Worm (Caenorhabditis elegans): ENCODE results near the gene thn-4.

Gene thn-4

DNA sequence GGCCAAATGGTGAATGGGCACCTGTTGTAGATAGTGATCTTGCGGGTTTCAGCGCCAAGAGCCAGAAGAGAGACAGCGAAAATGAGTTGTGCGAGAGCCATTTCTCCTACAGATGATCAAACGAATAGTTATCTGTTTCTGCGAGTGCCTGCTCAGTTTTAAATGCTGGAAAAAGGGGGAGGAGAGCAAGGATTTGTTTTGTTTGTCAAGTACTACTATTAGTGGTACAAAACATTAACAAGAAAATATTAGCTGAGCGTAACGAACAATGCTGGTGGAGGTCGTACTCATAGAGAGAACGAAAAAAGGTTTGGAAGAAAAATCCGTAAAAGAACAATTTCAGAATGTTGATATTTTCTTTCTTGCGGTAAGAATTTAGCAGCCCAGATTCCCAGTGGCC, at the start of gene thn-4:
Gene thn-4, minus strand, starts transcription at position 101 of the 400 bp plus-strand sequence.
- TF ChIP-seq flt-1 (GFP tag; IDR thresholded peaks at IDR 0.05) (no peak), ztf-23 (GFP tag; IDR thresholded peaks at IDR 0.05) (no peak), tab-1 (GFP tag; IDR thresholded peaks at IDR 0.05) (no peak)

DNA sequence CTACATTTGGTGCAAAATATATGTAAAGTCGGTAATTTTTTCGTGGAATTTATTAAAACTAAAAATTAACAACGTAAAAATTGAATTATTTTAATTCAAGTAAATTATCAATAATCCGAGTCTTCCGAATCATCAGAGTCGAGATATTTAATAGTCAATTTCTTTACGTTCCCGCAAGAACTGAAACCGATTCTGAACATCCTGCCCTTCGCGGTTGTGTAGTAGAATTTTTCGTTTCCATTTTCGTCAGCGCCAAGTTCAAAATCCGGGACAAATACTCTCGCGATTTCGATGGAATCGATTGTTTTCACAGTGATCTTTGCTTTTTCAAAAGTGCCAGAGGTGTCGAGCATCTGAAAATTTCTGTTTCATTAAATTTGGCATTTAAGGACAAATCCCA, 48.4 kb upstream of the thn-4 start:
- no peak for TF ChIP-seq tab-1 (GFP tag; IDR thresholded peaks at IDR 0.05)
- TF ChIP-seq flt-1 (GFP tag; IDR thresholded peaks at IDR 0.05) = no peak
- TF ChIP-seq ztf-23 (GFP tag; IDR thresholded peaks at IDR 0.05) = no peak
- no peak for TF ChIP-seq cog-1 (tag; optimal IDR thresholded peaks at IDR 0.05)
- TF ChIP-seq klf-2 (GFP tag; conservative IDR thresholded peaks at IDR 0.05) = no peak
- no peak for TF ChIP-seq ref-1 (GFP tag; conservative IDR thresholded peaks at IDR 0.05)
- TF ChIP-seq T22C8.4 (GFP tag; IDR thresholded peaks at IDR 0.05) = no peak

- TF ChIP-seq ref-1 (GFP tag; conservative IDR thresholded peaks at IDR 0.05) (no peak), tab-1 (GFP tag; IDR thresholded peaks at IDR 0.05) (no peak), ztf-23 (GFP tag; IDR thresholded peaks at IDR 0.05) (no peak), T22C8.4 (GFP tag; IDR thresholded peaks at IDR 0.05) (no peak), ztf-29 (GFP tag; IDR thresholded peaks at IDR 0.05) (no peak), klf-2 (GFP tag; conservative IDR thresholded peaks at IDR 0.05) (no peak), cog-1 (tag; optimal IDR thresholded peaks at IDR 0.05) (no peak), med-1 (GFP tag; optimal IDR thresholded peaks at IDR 0.05; ENCODE audit: insufficient read depth) (no peak), flt-1 (GFP tag; IDR thresholded peaks at IDR 0.05) (no peak)
Observed at ce11 chrV:16918378-16918777, 47.1 kb upstream of the thn-4 start, which contains the start of the genes fbxa-206 and Y102A5C.2. fbxa-206 (minus strand) TSS chrV:16918478. Y102A5C.2 (plus strand) TSS chrV:16918731.

DNA sequence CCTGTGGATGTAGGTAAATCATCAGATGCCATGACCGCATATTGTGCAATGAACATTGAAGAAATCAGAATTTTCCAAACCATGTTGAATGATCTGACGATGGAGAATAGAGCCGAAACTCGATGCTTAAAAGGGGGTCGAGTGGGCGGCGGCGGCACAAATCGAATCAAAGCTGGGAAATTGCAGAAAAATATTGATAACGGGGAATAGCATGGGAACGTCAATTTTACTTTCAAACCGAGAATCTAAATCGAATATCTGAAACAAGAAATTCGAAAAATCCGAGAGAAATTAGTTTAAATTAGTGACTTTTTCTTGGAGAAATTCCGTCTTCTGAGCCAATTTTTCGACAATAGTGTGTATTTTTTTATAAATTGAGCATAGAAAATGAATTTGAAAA, 44.8 kb upstream of the thn-4 start, which contains the start of gene F09C6.10:
Gene F09C6.10, minus strand, starts transcription at position 101 of the 400 bp plus-strand sequence.
- no peak for TF ChIP-seq ztf-23 (GFP tag; IDR thresholded peaks at IDR 0.05)
- TF ChIP-seq ztf-29 (GFP tag; IDR thresholded peaks at IDR 0.05) = no peak
- TF ChIP-seq med-1 (GFP tag; optimal IDR thresholded peaks at IDR 0.05; ENCODE audit: insufficient read depth) = no peak
- no peak for TF ChIP-seq klf-2 (GFP tag; conservative IDR thresholded peaks at IDR 0.05)
- TF ChIP-seq cog-1 (tag; optimal IDR thresholded peaks at IDR 0.05) = no peak
- no peak for TF ChIP-seq T22C8.4 (GFP tag; IDR thresholded peaks at IDR 0.05)
- TF ChIP-seq ref-1 (GFP tag; conservative IDR thresholded peaks at IDR 0.05) = no peak
- TF ChIP-seq flt-1 (GFP tag; IDR thresholded peaks at IDR 0.05) = no peak
- no peak for TF ChIP-seq tab-1 (GFP tag; IDR thresholded peaks at IDR 0.05)

DNA sequence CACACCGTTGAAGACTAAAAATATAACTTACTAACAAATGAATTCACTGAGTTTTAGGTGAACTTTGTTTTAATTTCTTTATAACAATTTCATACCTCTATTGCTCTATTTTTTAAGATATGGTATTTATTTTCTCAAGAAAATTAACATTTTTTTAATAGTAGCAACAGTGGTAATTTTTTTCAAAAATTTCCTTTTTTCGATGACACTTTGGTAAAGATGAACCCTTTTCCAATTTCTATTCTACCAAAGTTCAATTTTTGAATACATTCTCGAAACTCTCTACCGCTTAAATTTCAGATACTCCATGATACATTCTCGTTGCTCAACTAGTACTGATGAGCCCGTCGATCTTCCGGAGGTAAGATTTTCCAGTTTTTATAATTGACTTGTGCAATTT, 40.6 kb upstream of the thn-4 start, which contains the start of gene nhr-116:
Gene nhr-116, plus strand, starts transcription at position 301 of the 400 bp plus-strand sequence.
- TF ChIP-seq ref-1 (GFP tag; conservative IDR thresholded peaks at IDR 0.05) (no peak), flt-1 (GFP tag; IDR thresholded peaks at IDR 0.05) (no peak), med-1 (GFP tag; optimal IDR thresholded peaks at IDR 0.05; ENCODE audit: insufficient read depth) (no peak), cog-1 (tag; optimal IDR thresholded peaks at IDR 0.05) (no peak), ztf-23 (GFP tag; IDR thresholded peaks at IDR 0.05) (no peak), ztf-29 (GFP tag; IDR thresholded peaks at IDR 0.05) (no peak), tab-1 (GFP tag; IDR thresholded peaks at IDR 0.05) (no peak), T22C8.4 (GFP tag; IDR thresholded peaks at IDR 0.05) (no peak), klf-2 (GFP tag; conservative IDR thresholded peaks at IDR 0.05) (no peak)

ce11 chrV:16911294-16911693, 40.0 kb upstream of the thn-4 start:
- TF ChIP-seq med-1 (GFP tag; optimal IDR thresholded peaks at IDR 0.05; ENCODE audit: insufficient read depth) = no peak
- TF ChIP-seq cog-1 (tag; optimal IDR thresholded peaks at IDR 0.05) = no peak
- no peak for TF ChIP-seq T22C8.4 (GFP tag; IDR thresholded peaks at IDR 0.05)
- no peak for TF ChIP-seq klf-2 (GFP tag; conservative IDR thresholded peaks at IDR 0.05)
- TF ChIP-seq ztf-29 (GFP tag; IDR thresholded peaks at IDR 0.05) = no peak
- no peak for TF ChIP-seq ref-1 (GFP tag; conservative IDR thresholded peaks at IDR 0.05)
- no peak for TF ChIP-seq tab-1 (GFP tag; IDR thresholded peaks at IDR 0.05)
- TF ChIP-seq ztf-23 (GFP tag; IDR thresholded peaks at IDR 0.05) = no peak
- TF ChIP-seq flt-1 (GFP tag; IDR thresholded peaks at IDR 0.05) = no peak

DNA sequence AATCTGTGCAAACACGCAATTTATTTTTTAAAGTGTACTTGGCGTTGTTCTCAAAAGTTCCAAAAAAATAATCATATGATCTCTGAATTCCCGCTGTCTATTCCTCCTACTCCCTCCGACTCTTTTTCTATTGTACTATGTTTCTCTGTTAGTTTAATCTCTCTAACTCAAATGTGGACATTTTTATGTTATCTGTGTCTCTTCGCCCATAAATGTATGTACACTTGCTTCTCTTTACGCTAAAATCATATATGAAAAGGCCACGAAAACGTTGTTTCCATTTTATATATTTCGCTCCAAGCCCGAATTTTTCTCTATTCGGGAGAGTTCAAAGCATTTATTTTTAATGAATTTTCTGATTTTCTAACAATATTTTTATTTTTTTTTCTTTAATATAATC, 39.6 kb upstream of the thn-4 start:
- TF ChIP-seq cog-1 (tag; optimal IDR thresholded peaks at IDR 0.05) (no peak), med-1 (GFP tag; optimal IDR thresholded peaks at IDR 0.05; ENCODE audit: insufficient read depth) (no peak), ztf-29 (GFP tag; IDR thresholded peaks at IDR 0.05) (no peak), klf-2 (GFP tag; conservative IDR thresholded peaks at IDR 0.05) (no peak), ztf-23 (GFP tag; IDR thresholded peaks at IDR 0.05) (no peak), ref-1 (GFP tag; conservative IDR thresholded peaks at IDR 0.05) (no peak), tab-1 (GFP tag; IDR thresholded peaks at IDR 0.05) (no peak), T22C8.4 (GFP tag; IDR thresholded peaks at IDR 0.05) (no peak), flt-1 (GFP tag; IDR thresholded peaks at IDR 0.05) (no peak)

ce11 chrV:16909871-16910270, 38.6 kb upstream of the thn-4 start, which contains the start of gene F09C6.16:
F09C6.16 (minus strand) TSS chrV:16909971.
- TF ChIP-seq med-1 (GFP tag; optimal IDR thresholded peaks at IDR 0.05; ENCODE audit: insufficient read depth) = no peak
- TF ChIP-seq ref-1 (GFP tag; conservative IDR thresholded peaks at IDR 0.05) = no peak
- no peak for TF ChIP-seq tab-1 (GFP tag; IDR thresholded peaks at IDR 0.05)
- TF ChIP-seq cog-1 (tag; optimal IDR thresholded peaks at IDR 0.05) = no peak
- no peak for TF ChIP-seq ztf-23 (GFP tag; IDR thresholded peaks at IDR 0.05)
- TF ChIP-seq ztf-29 (GFP tag; IDR thresholded peaks at IDR 0.05) = no peak
- TF ChIP-seq flt-1 (GFP tag; IDR thresholded peaks at IDR 0.05) = no peak
- no peak for TF ChIP-seq klf-2 (GFP tag; conservative IDR thresholded peaks at IDR 0.05)
- no peak for TF ChIP-seq T22C8.4 (GFP tag; IDR thresholded peaks at IDR 0.05)

ce11 chrV:16904612-16905011, 33.3 kb upstream of the thn-4 start, which contains the start of gene nhr-262:
nhr-262 (plus strand) TSS chrV:16904912.
- TF ChIP-seq tab-1 (GFP tag; IDR thresholded peaks at IDR 0.05) = no peak
- no peak for TF ChIP-seq flt-1 (GFP tag; IDR thresholded peaks at IDR 0.05)
- no peak for TF ChIP-seq med-1 (GFP tag; optimal IDR thresholded peaks at IDR 0.05; ENCODE audit: insufficient read depth)
- TF ChIP-seq cog-1 (tag; optimal IDR thresholded peaks at IDR 0.05) = no peak
- TF ChIP-seq klf-2 (GFP tag; conservative IDR thresholded peaks at IDR 0.05) = no peak
- TF ChIP-seq ztf-23 (GFP tag; IDR thresholded peaks at IDR 0.05) = no peak
- no peak for TF ChIP-seq ztf-29 (GFP tag; IDR thresholded peaks at IDR 0.05)
- TF ChIP-seq T22C8.4 (GFP tag; IDR thresholded peaks at IDR 0.05) = no peak
- no peak for TF ChIP-seq ref-1 (GFP tag; conservative IDR thresholded peaks at IDR 0.05)

DNA sequence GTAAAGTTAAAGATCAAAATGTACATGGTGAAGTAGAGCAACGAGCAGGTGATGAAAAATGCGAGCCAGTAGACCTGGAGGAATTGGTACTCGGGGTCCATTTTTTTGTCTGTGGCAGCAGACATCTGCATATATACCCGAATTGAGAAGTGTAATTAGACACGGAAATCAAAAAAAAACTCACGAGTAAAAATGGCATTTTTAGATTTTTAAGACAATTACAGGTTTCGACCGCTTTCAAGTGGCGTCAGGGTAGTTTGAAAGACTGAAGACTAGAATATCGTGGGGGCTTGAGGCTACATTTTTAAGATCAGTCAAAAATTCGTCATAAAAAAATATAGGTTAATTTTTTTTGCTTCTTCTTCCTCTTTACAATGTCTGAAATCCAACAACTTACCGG, 31.4 kb upstream of the thn-4 start, which contains the start of gene srd-68:
Gene srd-68, minus strand, starts transcription at position 101 of the 400 bp plus-strand sequence.
- TF ChIP-seq flt-1 (GFP tag; IDR thresholded peaks at IDR 0.05) = no peak
- no peak for TF ChIP-seq tab-1 (GFP tag; IDR thresholded peaks at IDR 0.05)
- no peak for TF ChIP-seq cog-1 (tag; optimal IDR thresholded peaks at IDR 0.05)
- no peak for TF ChIP-seq ref-1 (GFP tag; conservative IDR thresholded peaks at IDR 0.05)
- no peak for TF ChIP-seq ztf-29 (GFP tag; IDR thresholded peaks at IDR 0.05)
- no peak for TF ChIP-seq klf-2 (GFP tag; conservative IDR thresholded peaks at IDR 0.05)
- no peak for TF ChIP-seq ztf-23 (GFP tag; IDR thresholded peaks at IDR 0.05)
- no peak for TF ChIP-seq T22C8.4 (GFP tag; IDR thresholded peaks at IDR 0.05)
- no peak for TF ChIP-seq med-1 (GFP tag; optimal IDR thresholded peaks at IDR 0.05; ENCODE audit: insufficient read depth)

Data from whole organism, midembryonic.